Worm (Caenorhabditis elegans): ENCODE measurements around the gene C55A6.3.
A peak's percentile ranks its signal among the peaks of the same experiment; 100 is the strongest.

ce11 chrV:11521448-11521847, 8.1 kb upstream of the C55A6.3 start, which contains the start of gene pafo-1:
- TF ChIP-seq ekl-4 (GFP tag; IDR thresholded peaks at IDR 0.05) (peak; percentile 78), hmg-1.2 (GFP tag; IDR thresholded peaks at IDR 0.05) (peak; percentile 64)
